Worm (Caenorhabditis elegans) whole organism, L3 larva: Measurements from ENCODE around the gene ZK622.5.

ENCODE experiments used
- daf-12 ChIP-seq: fragments of 150-350 bp; optimal IDR thresholded peaks from 2 replicates; lab custom pipeline; 2014; ENCODE audit warnings: missing biosample characterization, missing genetic modification reagents, missing genetic modification characterization
- elt-2 ChIP-seq: sonication (generic microtip); optimal IDR thresholded peaks from 2 replicates; lab custom pipeline; 2016; ENCODE audit warnings: missing genetic modification reagents, mild to moderate bottlenecking, missing genetic modification characterization, missing compliant biosample characterization
- elt-3 ChIP-seq, 3 experiments: fragments of 150-350 bp in 1 of 3; sonication (generic microtip) in 2 of 3; optimal IDR thresholded peaks; 2 replicates in 2 of 3; 4 replicates in 1 of 3; lab custom pipeline; 2014 to 2017; ENCODE audit warnings: missing biosample characterization in 3 of 3, missing genetic modification characterization in 3 of 3
- fkh-10 ChIP-seq: sonication (generic microtip); optimal IDR thresholded peaks from 2 replicates; lab custom pipeline; 2017; ENCODE audit warnings: missing biosample characterization, missing genetic modification reagents, missing genetic modification characterization
- fos-1 ChIP-seq: fragments of 150-350 bp; optimal IDR thresholded peaks from 2 replicates; lab custom pipeline; 2014; ENCODE audit warnings: missing biosample characterization, missing genetic modification characterization
- jun-1 ChIP-seq: fragments of 150-350 bp; optimal IDR thresholded peaks from 2 replicates; lab custom pipeline; 2014; ENCODE audit warnings: missing biosample characterization, missing genetic modification reagents, missing genetic modification characterization
- lin-39 ChIP-seq: fragments of 150-350 bp; optimal IDR thresholded peaks from 2 replicates; lab custom pipeline; 2018; ENCODE audit warnings: missing biosample characterization, missing genetic modification reagents, missing genetic modification characterization
- mdl-1 ChIP-seq: fragments of 150-350 bp; optimal IDR thresholded peaks from 2 replicates; lab custom pipeline; 2014; ENCODE audit warnings: missing biosample characterization, missing genetic modification characterization
- nfya-1 ChIP-seq: sonication (generic microtip); optimal IDR thresholded peaks from 2 replicates; lab custom pipeline; 2017; ENCODE audit warnings: missing genetic modification characterization, mild to moderate bottlenecking, missing compliant biosample characterization, antibody characterized with exemption, moderate library complexity; ENCODE audit not compliant: insufficient read depth
- nhr-76 ChIP-seq: fragments of 150-350 bp; sonication (generic microtip); optimal IDR thresholded peaks from 5 replicates; lab custom pipeline; 2014; ENCODE audit warnings: missing biosample characterization, missing genetic modification characterization
- snpc-4 ChIP-seq: fragments of 150-350 bp; optimal IDR thresholded peaks from 2 replicates; lab custom pipeline; 2014; ENCODE audit warnings: missing biosample characterization, missing genetic modification characterization
- ztf-11 ChIP-seq: fragments of 150-350 bp; optimal IDR thresholded peaks from 2 replicates; lab custom pipeline; 2014; ENCODE audit warnings: missing biosample characterization, missing genetic modification characterization
- ztf-4 ChIP-seq: fragments of 150-350 bp; optimal IDR thresholded peaks from 2 replicates; lab custom pipeline; 2014; ENCODE audit warnings: missing biosample characterization, missing genetic modification characterization

ce11 chrII:5311746-5312145 lies 22.5 kb downstream of the ZK622.5 start, which contains the start of gene gcy-12:
- TF ChIP-seq fos-1 (tag; lab: Kevin White, UChicago) (no peak), ztf-11 (tag; lab: Kevin White, UChicago) (no peak), lin-39 (no peak), snpc-4 (tag; lab: Kevin White, UChicago) (no peak), jun-1 (tag; lab: Kevin White, UChicago) (no peak), nfya-1 (tag; lab: Kevin White, UChicago) (no peak), nhr-76 (tag; lab: Kevin White, UChicago) (no peak), ztf-4 (tag; lab: Kevin White, UChicago) (no peak), elt-2 (tag; lab: Kevin White, UChicago) (no peak), elt-3 (tag; optimal IDR thresholded peaks at IDR 0.05; lab: Kevin White, UChicago) (no peak), daf-12 (tag; lab: Kevin White, UChicago) (no peak), mdl-1 (tag; lab: Kevin White, UChicago) (no peak), fkh-10 (GFP tag; lab: Kevin White, UChicago) (no peak)
